Worm (Caenorhabditis elegans): ENCODE results near the gene Y43F8B.3.

- TF ChIP-seq ztf-11 (tag; optimal IDR thresholded peaks at IDR 0.05) (no peak), lin-13 (GFP tag; optimal IDR thresholded peaks at IDR 0.05) (no peak)
Observed at ce11 chrV:19495587-19495986, 7.3 kb upstream of the Y43F8B.3 start, which contains the start of gene scl-21.
